Worm (Caenorhabditis elegans): ENCODE data around the gene pfkb-1.2.

DNA sequence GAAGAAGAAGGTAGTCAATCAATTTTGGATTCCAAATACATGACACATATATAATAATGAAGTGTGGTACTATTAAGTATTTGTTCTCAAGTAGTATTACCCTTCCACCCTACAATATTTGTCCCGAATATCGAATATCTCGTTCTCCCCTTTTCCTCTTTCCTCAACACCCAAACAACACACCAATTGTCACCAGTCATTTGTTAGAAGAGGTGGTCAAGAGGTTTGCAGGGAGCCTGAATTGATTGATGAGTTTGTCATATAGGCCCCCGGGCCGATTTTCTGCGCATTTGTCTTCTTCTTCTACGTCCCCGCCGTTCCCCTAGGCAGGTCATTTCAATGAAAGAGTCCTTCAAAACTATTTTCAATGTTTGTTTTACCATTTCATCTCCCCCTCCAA, 22.6 kb downstream of the pfkb-1.2 start:
- TF ChIP-seq ztf-1 (GFP tag; conservative IDR thresholded peaks at IDR 0.05) (no peak), aly-2 (tag; optimal IDR thresholded peaks at IDR 0.05) (no peak), nhr-6 (tag; optimal IDR thresholded peaks at IDR 0.05) (no peak), unc-39 (tag; optimal IDR thresholded peaks at IDR 0.05) (no peak), R02D3.7 (tag; optimal IDR thresholded peaks at IDR 0.05) (no peak), nhr-23 (tag; optimal IDR thresholded peaks at IDR 0.05) (no peak), lsy-2 (tag; optimal IDR thresholded peaks at IDR 0.05) (no peak), peb-1 (tag; optimal IDR thresholded peaks at IDR 0.05) (no peak), nhr-11 (tag; optimal IDR thresholded peaks at IDR 0.05) (no peak), fos-1 (tag; optimal IDR thresholded peaks at IDR 0.05) (no peak), elt-1 (tag; optimal IDR thresholded peaks at IDR 0.05) (no peak), egl-27 (tag; optimal IDR thresholded peaks at IDR 0.05) (no peak), mdl-1 (tag; optimal IDR thresholded peaks at IDR 0.05) (no peak)

Measured in whole organism, L2 larva.